Fruit fly (Drosophila melanogaster): ENCODE measurements around the gene Edem2.

Gene Edem2

DNA sequence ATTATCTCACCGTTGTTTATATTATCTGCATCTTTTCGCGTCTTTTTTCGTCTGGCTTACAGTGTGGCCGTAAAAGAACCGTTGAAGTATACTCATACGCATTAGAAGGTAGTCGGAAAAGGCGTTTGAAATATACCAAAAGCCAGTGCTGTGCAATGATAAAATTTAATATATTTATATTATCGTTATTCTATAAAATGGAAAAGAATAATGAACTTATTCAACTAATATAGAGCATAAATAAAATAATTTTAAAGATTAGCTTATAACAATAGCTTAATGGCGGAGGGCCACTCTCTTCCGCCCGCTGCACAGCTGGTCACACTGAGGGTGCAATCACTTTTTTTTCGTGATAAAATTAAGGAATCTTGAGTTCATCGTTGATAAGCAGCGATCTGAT is at the start of gene Edem2, which contains the start of gene CG16974:
Edem2 (plus strand) TSS at position 308 of the 400 bp plus-strand sequence.
CG16974 (minus strand) TSS at position 86 of the 400 bp plus-strand sequence.
- TF ChIP-seq noc (tag; optimal IDR thresholded peaks at IDR 0.05) = no peak

DNA sequence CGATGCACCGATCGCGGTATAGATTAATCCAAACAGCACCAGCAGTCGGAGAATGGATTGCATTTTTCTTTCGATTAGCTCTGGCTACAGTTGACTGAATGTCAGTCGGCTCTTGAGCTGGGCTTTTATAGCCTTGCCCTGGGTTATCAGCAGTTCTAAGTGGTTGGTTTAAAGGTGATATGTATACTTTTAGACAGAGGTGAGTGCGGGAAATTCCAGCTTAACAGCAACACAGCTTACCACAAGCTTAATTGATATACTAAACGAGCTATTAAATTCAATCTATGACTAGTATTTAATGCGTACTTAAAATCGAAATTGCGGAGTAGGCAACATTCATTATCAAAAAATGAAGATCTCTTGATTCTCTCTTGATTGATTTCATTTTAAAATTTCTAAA is 49.2 kb upstream of the Edem2 start, which contains the start of gene CG9928:
CG9928 (minus strand) TSS at position 101 of the 400 bp plus-strand sequence.
- TF ChIP-seq noc (tag; optimal IDR thresholded peaks at IDR 0.05) = no peak

DNA sequence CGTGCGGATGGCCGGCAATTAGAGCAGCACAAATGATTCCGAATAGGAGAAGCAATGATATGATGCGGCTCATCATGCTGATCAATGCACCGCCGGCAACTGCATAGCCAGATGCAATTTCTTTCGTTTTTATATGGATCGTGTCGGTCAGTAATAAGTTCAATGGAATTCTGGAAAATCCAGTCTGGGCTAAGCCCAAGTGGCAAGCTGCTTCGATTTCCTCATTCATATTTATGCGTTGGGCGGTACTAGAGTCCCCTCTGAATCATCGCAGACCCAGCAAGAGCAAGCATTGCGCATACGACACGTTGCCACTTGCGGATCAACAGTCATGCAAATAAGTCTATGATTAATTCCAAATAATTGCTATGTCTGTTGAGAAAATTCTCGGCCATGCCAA is 48.5 kb upstream of the Edem2 start, which contains the start of gene CG16978:
CG16978 (minus strand) TSS at position 101 of the 400 bp plus-strand sequence.
- TF ChIP-seq noc (tag; optimal IDR thresholded peaks at IDR 0.05) = no peak

DNA sequence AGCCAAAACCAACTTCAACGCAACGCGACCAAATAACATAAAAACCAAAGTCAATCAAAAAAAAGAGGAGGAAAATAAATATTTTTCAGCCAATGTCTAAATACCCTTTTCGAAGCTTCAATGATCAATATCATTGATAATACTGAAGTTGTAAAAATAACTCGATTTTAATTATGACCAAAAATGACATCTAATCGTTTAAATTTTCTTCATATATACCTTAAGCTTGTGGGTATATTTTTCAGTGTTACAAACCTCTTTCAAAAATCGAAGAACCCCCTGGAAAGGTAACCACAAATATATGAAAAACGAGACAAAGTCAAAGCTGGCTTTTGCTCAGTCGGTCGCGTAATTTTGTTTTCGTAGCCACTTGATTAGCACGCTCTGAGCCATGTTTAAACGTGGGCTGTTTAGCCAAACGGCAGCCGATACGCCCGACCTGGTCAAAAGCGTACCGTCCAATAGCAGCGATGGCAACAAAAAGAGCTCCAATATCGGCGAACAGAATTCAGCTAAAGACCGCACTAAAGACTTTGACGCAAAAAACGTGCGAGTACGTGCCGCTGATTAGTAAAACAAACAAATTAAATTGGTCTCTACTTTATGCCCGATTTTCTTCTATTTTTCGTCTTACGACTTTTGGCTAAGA is 46.8 kb upstream of the Edem2 start:
- TF ChIP-seq noc (tag; optimal IDR thresholded peaks at IDR 0.05) = peak; percentile 84

DNA sequence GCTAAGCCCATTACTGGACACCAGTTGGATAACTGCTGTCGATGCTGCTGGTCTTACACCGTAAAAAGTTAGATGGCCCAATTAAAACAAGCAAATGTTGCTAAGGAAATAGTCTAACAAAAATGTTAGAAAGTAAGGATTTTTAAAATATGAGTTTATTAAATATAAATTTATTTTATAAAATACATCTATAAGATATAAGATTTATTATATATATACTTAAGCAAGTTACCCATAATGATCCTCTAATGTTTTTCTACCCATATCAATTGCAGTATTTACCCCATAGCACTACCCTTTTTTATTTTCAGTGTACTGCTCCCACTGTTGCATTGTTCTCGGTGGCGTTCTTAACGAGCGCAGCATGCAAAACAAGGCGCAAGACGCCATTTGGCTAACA is 45.7 kb upstream of the Edem2 start:
- no peak for TF ChIP-seq noc (tag; optimal IDR thresholded peaks at IDR 0.05)

DNA sequence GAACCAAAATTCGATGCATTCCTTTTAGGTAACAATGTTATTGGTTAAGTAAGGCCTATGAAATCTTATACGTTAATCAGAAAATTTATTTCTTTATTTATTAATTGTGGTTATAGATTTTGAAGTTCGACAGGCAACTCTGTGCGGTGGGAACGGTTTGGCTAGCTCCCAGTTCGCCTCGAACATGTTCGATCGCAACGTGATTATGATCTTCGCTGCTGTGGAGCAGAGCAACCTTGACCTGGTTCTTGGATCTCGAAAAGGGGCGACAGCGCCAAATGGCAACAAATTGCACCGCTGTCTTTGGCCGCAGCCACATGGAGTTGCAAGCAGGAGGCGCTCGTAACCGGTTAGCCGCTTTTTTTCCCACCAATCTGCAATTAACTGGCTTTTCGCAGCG is 37.7 kb upstream of the Edem2 start:
- no peak for TF ChIP-seq noc (tag; optimal IDR thresholded peaks at IDR 0.05)

DNA sequence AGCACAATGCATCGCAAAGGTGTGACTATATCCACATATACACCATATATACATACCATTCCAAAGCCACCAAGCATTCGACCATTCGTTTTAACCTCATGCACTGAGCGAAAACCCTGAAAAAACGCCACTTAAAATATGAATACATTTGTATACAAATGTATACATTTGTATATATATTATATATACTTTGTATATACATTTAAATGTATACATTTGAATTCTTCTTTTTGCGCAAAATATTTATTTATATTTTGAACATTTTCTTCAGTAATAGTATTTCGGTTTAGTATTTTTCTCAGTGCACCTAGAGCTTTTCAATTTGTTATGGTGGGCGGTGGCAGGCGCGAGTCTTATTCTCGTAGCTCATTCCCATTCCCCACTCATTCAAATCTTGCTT is 35.7 kb upstream of the Edem2 start:
- TF ChIP-seq noc (tag; optimal IDR thresholded peaks at IDR 0.05) = no peak

DNA sequence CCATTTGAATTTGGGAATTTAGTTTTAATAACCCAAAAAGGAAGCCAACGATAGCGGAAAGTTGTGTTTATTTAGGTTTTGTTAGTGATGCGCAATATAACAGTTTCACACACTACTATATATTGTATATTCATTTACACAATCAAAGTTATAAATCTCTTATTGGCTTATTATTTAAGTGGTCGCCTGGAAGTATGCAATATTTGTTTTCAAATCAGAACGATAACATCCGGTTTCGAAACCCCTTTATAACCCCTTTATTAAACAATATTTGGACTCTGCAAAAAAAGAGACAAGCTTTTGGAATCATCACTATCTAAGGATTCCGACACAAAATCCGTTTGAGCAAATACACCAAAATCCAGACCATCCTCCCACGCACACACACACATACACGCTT is 34.1 kb upstream of the Edem2 start:
- no peak for TF ChIP-seq noc (tag; optimal IDR thresholded peaks at IDR 0.05)

DNA sequence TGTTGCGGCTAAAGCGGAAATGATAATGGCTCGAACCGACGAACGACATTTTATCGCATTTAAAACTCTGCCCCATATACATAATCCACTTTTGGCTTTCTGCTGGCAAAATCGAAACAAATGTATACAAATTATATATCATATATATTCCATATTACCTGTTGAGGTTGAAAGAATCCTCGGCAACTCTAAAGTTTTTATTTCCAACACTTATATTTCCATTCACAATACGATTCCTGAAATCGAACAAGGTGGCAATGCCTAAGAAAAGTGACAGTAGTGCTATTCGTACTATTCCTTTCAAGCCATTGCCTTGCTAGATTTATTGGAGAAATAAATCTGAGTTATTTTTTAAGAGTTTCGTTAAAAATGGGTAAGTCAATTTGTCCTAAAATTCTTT is 33.5 kb upstream of the Edem2 start, which contains the start of gene Pk34A:
Pk34A (plus strand) TSS at position 301 of the 400 bp plus-strand sequence.
- no peak for TF ChIP-seq noc (tag; optimal IDR thresholded peaks at IDR 0.05)

DNA sequence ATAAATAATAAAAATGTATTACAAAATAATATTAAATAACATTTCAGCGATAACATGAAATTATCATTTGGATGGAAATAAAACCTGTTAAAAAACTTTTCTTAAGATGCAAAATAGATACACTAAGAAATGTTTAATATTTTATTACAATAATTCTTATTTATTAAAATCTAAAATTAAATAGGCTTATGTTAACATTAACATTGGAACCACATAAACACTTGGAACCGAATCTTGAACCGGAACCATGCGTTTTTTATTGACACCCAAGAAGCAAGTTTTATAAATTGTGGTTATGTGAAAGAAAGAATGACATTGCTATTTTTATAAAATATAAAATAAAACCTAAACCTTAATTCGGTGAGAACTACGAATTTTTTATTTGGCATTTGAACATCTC is 31.8 kb upstream of the Edem2 start, which contains the start of gene kmg:
kmg (plus strand) TSS at position 301 of the 400 bp plus-strand sequence.
- no peak for TF ChIP-seq noc (tag; optimal IDR thresholded peaks at IDR 0.05)

DNA sequence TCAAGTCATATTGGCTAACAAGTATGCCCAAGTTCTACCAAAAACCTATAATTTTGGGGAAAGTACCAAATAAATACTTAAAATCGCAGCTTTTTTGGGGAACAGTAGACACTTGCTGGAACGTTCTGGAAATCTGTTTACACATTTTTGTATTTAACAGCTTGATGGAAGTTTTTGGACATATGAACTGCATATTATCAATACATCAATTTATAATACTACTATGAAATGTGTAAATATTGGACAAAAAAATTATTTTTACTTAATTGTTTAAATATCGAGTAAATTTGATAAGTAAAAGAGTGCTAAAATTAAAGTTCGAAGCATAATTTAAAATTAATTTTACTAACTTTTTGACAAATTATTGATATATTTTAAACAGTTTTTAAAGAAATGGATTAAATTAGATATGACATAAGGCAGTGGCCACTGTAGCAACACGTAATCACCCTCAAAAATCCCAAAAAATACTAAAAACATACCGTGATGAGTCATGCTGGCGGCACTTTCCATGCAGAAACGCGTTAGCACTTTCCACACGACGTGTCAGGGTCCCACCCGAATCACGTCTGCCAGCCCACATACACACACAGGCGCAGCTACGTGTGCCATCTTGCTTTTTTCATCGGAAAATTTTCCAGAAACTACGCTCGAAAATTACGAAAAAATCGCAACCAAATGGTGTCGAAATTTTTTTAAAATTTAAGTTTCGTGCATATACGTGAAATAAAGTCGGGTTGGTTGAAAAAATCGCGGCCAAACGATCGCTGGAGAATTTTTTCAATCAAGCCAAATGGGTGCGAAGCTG is 26.8 kb upstream of the Edem2 start, which contains the start of gene Sirt1:
Sirt1 (plus strand) TSS at position 571 of the 808 bp plus-strand sequence.
- TF ChIP-seq noc (tag; optimal IDR thresholded peaks at IDR 0.05) = peak; percentile 89

DNA sequence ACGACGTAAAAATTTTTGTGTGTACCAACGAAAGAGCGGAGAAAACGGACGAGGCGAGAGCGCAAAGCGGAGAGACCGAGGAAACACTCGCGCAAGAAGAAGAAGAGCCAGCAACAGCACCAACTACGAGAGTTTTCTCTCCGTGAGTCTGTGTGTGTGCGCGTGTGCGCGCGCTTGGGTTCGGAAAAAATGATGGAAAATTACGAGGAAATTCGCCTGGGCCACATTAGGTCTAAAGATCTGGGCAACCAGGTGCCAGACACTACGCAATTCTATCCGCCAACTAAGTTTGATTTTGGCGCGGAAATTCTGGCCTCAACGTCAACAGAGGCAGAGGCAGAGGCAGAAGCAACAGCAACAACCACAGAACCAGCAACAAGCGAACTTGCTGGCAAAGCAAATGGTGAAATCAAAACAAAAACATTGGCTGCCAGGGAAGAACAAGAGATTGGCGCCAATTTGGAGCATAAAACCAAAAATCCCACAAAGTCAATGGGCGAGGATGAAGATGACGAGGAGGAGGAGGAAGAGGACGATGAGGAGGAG is 26.1 kb upstream of the Edem2 start, which contains the start of gene DnaJ-H:
DnaJ-H (minus strand) TSS at position 271 of the 546 bp plus-strand sequence.
- TF ChIP-seq noc (tag; optimal IDR thresholded peaks at IDR 0.05) = no peak

DNA sequence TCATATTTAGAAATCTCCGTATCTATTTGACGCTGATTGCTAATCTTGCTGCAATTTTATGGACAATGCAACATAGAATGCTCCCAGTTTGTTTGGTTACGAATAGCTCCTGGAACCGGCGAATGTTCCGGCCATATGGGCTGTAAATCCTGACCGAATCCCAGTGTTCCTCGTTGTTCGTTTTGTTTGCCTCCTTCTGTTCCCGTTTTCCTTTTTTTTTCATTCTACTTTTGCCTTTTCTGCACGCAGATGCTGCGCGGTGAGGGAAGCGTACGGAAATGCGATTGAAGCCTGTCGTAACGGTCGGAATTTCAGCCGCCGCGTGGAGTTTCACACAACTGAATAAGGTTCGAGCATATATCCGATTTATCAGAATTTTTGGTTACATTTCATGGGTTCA is 15.9 kb upstream of the Edem2 start, which contains the start of gene CG43925:
CG43925 (plus strand) TSS at position 301 of the 400 bp plus-strand sequence.
- TF ChIP-seq noc (tag; optimal IDR thresholded peaks at IDR 0.05) = no peak

DNA sequence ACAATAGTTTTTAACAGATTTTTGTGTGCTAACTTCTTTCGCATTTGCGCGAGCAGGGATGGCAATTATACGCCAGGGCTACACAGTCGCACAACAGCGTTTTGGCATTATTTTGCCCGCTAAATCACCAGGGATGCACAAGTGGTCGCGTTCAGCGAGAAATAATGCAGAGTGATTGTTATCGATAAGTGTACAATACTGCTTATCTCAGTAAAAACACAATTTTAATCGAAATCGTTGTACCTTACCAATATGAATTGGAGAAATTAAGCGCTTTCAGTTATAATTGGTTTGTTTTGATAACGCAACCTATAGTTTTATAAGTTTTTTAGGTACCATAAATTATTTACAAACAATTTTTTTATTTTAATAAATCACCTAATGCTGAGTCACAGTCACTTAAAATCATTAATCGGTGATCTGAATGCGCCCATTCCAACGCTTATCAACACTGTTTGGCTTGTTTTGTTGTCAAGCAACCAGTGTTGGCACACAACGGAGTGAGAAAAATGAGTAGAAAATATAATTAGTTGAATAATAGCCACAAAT is 15.2 kb upstream of the Edem2 start, which contains the start of the genes Sfmbt and CG5439:
Sfmbt (minus strand) TSS at position 85 of the 549 bp plus-strand sequence.
CG5439 (plus strand) TSS at position 450 of the 549 bp plus-strand sequence.
- no peak for TF ChIP-seq noc (tag; optimal IDR thresholded peaks at IDR 0.05)

DNA sequence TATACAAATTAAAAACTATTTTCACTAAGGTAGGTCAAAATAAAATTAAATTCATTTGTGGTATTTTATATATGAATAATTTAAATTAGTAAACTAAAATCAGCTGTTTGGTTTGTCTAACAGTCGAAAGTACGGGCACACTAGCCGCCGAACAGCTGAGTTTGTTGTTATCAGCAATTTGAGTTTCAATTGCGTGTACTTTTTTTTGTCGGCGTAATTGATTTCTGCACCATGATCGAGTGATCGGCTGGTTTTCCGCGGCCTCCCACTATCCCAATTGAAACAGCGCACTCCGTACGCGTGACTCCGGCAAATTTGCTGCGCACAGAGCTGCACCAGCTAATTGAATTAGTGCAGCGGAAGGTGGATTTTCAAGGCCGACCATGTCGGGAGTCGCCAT is 12.9 kb upstream of the Edem2 start, which contains the start of gene Alg7:
Alg7 (plus strand) TSS at position 153 of the 400 bp plus-strand sequence.
- TF ChIP-seq noc (tag; optimal IDR thresholded peaks at IDR 0.05) = no peak
